Fruit fly (Drosophila melanogaster) whole organism, prepupa: Measurements from ENCODE around the gene yuri.

Source experiments
- Blimp-1 ChIP-seq: fragments of 200-800 bp; sonication (Bioruptor generic); optimal IDR thresholded peaks from 3 replicates; lab custom pipeline; 2017; ENCODE audit warnings: missing biosample characterization, missing genetic modification characterization, mild to moderate bottlenecking, moderate library complexity, missing genetic modification reagents
- CG11294 ChIP-seq: fragments of 200-800 bp; sonication (Bioruptor generic); IDR thresholded peaks from 2 replicates; pipeline ENCODE4 v1.3.6; 2022; ENCODE audit warnings: missing biosample characterization, missing genetic modification characterization
- CG34406 ChIP-seq: fragments of 200-800 bp; sonication (Bioruptor generic); optimal IDR thresholded peaks from 3 replicates; lab custom pipeline; 2016; ENCODE audit warnings: missing biosample characterization, missing genetic modification characterization
- CG6276 ChIP-seq: fragments of 200-800 bp; sonication (Bioruptor generic); optimal IDR thresholded peaks from 2 replicates; lab custom pipeline; 2017; ENCODE audit warnings: missing biosample characterization, mild to moderate bottlenecking, missing genetic modification characterization
- CG6808 ChIP-seq: fragments of 200-800 bp; sonication (Bioruptor generic); optimal IDR thresholded peaks from 3 replicates; lab custom pipeline; 2017; ENCODE audit warnings: missing biosample characterization, missing genetic modification characterization, mild to moderate bottlenecking, moderate library complexity, missing genetic modification reagents
- CG8319 ChIP-seq: fragments of 200-800 bp; sonication (Bioruptor generic); optimal IDR thresholded peaks from 3 replicates; lab custom pipeline; 2016; ENCODE audit warnings: missing biosample characterization, missing genetic modification characterization
- CG8632 ChIP-seq: fragments of 200-800 bp; sonication (Bioruptor generic); optimal IDR thresholded peaks from 3 replicates; lab custom pipeline; 2016; ENCODE audit warnings: missing biosample characterization, missing genetic modification characterization
- Hr39 ChIP-seq: fragments of 200-800 bp; sonication (Bioruptor generic); optimal IDR thresholded peaks from 2 replicates; lab custom pipeline; 2016; ENCODE audit warnings: missing biosample characterization, missing genetic modification characterization
- Sox102F ChIP-seq: fragments of 200-800 bp; sonication (Bioruptor generic); optimal IDR thresholded peaks from 2 replicates; lab custom pipeline; 2016; ENCODE audit warnings: missing biosample characterization, mild to moderate bottlenecking, missing genetic modification characterization
- achi ChIP-seq: fragments of 200-800 bp; sonication (Bioruptor generic); optimal IDR thresholded peaks from 3 replicates; lab custom pipeline; 2016; ENCODE audit warnings: missing biosample characterization, missing genetic modification characterization
- fkh ChIP-seq: fragments of 200-800 bp; sonication (Bioruptor generic); optimal IDR thresholded peaks from 3 replicates; lab custom pipeline; 2017; ENCODE audit warnings: missing biosample characterization, mild to moderate bottlenecking, missing genetic modification characterization, moderate library complexity
- lz ChIP-seq: fragments of 200-800 bp; sonication (Bioruptor generic); optimal IDR thresholded peaks from 3 replicates; lab custom pipeline; 2016; ENCODE audit warnings: missing biosample characterization, missing genetic modification characterization
- salr ChIP-seq, 2 experiments: fragments of 200-800 bp; sonication (Bioruptor generic); optimal IDR thresholded peaks; 3 replicates each; lab custom pipeline; 2016 to 2018; ENCODE audit warnings: missing biosample characterization in 2 of 2, missing genetic modification characterization in 2 of 2, mild to moderate bottlenecking in 1 of 2
- svp ChIP-seq: fragments of 200-800 bp; sonication (Bioruptor generic); peaks from one replicate; lab custom pipeline; 2016; ENCODE audit warnings: missing biosample characterization, missing genetic modification characterization

dm6 chr2L:15301841-15302240 lies 37.3 kb upstream of the yuri start:
- TF ChIP-seq Blimp-1 (GFP tag; lab: Kevin White, UChicago) (no peak), lz (GFP tag; lab: Kevin White, UChicago) (no peak), Sox102F (GFP tag; lab: Kevin White, UChicago) (no peak), CG6808 (GFP tag; lab: Kevin White, UChicago) (no peak), fkh (GFP tag; lab: Kevin White, UChicago) (no peak), CG34406 (GFP tag; lab: Kevin White, UChicago) (no peak), CG8632 (GFP tag; lab: Kevin White, UChicago) (no peak), CG11294 (GFP tag; lab: Robert Waterston, UW) (no peak), Hr39 (GFP tag; lab: Kevin White, UChicago) (no peak), achi (GFP tag; lab: Kevin White, UChicago) (no peak), CG6276 (GFP tag; lab: Kevin White, UChicago) (no peak), CG8319 (no peak), salr (GFP tag; optimal IDR thresholded peaks at IDR 0.05; lab: Kevin White, UChicago) (no peak), svp (GFP tag; lab: Kevin White, UChicago) (peak; percentile 23)
